Worm (Caenorhabditis elegans) whole organism, L1 larva: ENCODE data around the gene clc-17.

Experiments used
- aly-2 ChIP-seq: fragments of 150-350 bp; optimal IDR thresholded peaks from 2 replicates; lab custom pipeline; 2014; ENCODE audit warnings: missing biosample characterization, missing genetic modification characterization
- ama-1 ChIP-seq: fragments of 150-350 bp; optimal IDR thresholded peaks from 2 replicates; lab custom pipeline; 2014
- blmp-1 ChIP-seq: fragments of 150-350 bp; optimal IDR thresholded peaks from 2 replicates; lab custom pipeline; 2014; ENCODE audit warnings: missing biosample characterization, missing genetic modification characterization
- ceh-82 ChIP-seq, 3 experiments: fragments of 150-350 bp in 1 of 3; sonication (generic microtip) in 2 of 3; optimal IDR thresholded peaks; 2 replicates each; lab custom pipeline; 2014 to 2017; ENCODE audit warnings: missing biosample characterization in 3 of 3, missing genetic modification characterization in 3 of 3
- lsy-2 ChIP-seq, 2 experiments: fragments of 150-350 bp; optimal IDR thresholded peaks; 2 replicates each; lab custom pipeline; 2014; ENCODE audit warnings: missing biosample characterization in 2 of 2, missing genetic modification characterization in 2 of 2
- nhr-237 ChIP-seq: fragments of 150-350 bp; optimal IDR thresholded peaks from 2 replicates; lab custom pipeline; 2014; ENCODE audit warnings: missing biosample characterization, missing genetic modification characterization
- nhr-76 ChIP-seq: sonication (generic microtip); optimal IDR thresholded peaks from 2 replicates; lab custom pipeline; 2017; ENCODE audit warnings: missing biosample characterization, missing genetic modification characterization
- nhr-84 ChIP-seq: sonication (generic microtip); optimal IDR thresholded peaks from 2 replicates; lab custom pipeline; 2017; ENCODE audit warnings: missing biosample characterization, missing genetic modification characterization
- rnt-1 ChIP-seq: sonication (generic microtip); optimal IDR thresholded peaks from 2 replicates; lab custom pipeline; 2016; ENCODE audit warnings: mild to moderate bottlenecking, missing genetic modification characterization, moderate library complexity, missing compliant biosample characterization
- sptf-1 ChIP-seq: fragments of 150-350 bp; optimal IDR thresholded peaks from 2 replicates; lab custom pipeline; 2014; ENCODE audit warnings: missing biosample characterization, missing genetic modification characterization
- tbx-2 ChIP-seq: sonication (generic microtip); optimal IDR thresholded peaks from 2 replicates; lab custom pipeline; 2016; ENCODE audit warnings: missing genetic modification characterization, missing compliant biosample characterization

ce11 chrX:11095480-11095879 lies 11.7 kb upstream of the clc-17 start:
- no peak for TF ChIP-seq nhr-237
- TF ChIP-seq sptf-1 (tag; lab: Kevin White, UChicago) = no peak
- TF ChIP-seq aly-2 (tag; lab: Kevin White, UChicago) = no peak
- no peak for TF ChIP-seq nhr-76 (tag; lab: Kevin White, UChicago)
- TF ChIP-seq rnt-1 (tag; lab: Kevin White, UChicago) = peak; percentile 66
- TF ChIP-seq nhr-84 (tag; lab: Kevin White, UChicago) = no peak
- TF ChIP-seq ama-1 = no peak
- no peak for TF ChIP-seq blmp-1 (tag; lab: Kevin White, UChicago)
- peak; percentile 10 to 20 for TF ChIP-seq lsy-2 (tag; optimal IDR thresholded peaks at IDR 0.05; lab: Kevin White, UChicago)
- TF ChIP-seq ceh-82 (tag; optimal IDR thresholded peaks at IDR 0.05; lab: Kevin White, UChicago) = peak; percentile 56 to 78 (median 62)
- peak; percentile 65 for TF ChIP-seq tbx-2 (tag; lab: Kevin White, UChicago)
